Worm (Caenorhabditis elegans) whole organism, late embryonic: ENCODE measurements around the gene cht-6.

ENCODE experiments used
- ama-1 ChIP-seq: fragments of 150-350 bp; optimal IDR thresholded peaks from 2 replicates; lab custom pipeline; 2014
- dve-1 ChIP-seq: sonication (generic microtip); optimal IDR thresholded peaks from 2 replicates; lab custom pipeline; 2017; ENCODE audit warnings: antibody characterized with exemption, mild to moderate bottlenecking, missing genetic modification characterization, missing compliant biosample characterization
- elt-2 ChIP-seq: sonication (generic microtip); optimal IDR thresholded peaks from 2 replicates; lab custom pipeline; 2016; ENCODE audit warnings: missing genetic modification reagents, missing genetic modification characterization, missing compliant biosample characterization
- fkh-10 ChIP-seq: fragments of 150-350 bp; optimal IDR thresholded peaks from 2 replicates; lab custom pipeline; 2014; ENCODE audit warnings: missing biosample characterization, missing genetic modification reagents, missing genetic modification characterization
- pros-1 ChIP-seq: fragments of 150-350 bp; optimal IDR thresholded peaks from 2 replicates; lab custom pipeline; 2014; ENCODE audit warnings: missing biosample characterization, missing genetic modification reagents, missing genetic modification characterization
- unc-55 ChIP-seq: sonication (generic microtip); optimal IDR thresholded peaks from 2 replicates; lab custom pipeline; 2017; ENCODE audit warnings: missing biosample characterization, missing genetic modification reagents, missing genetic modification characterization

ce11 chrV:6408733-6409227 is 6.0 kb upstream of the cht-6 start, which contains the start of gene bcf-1:
- TF ChIP-seq dve-1 (tag; lab: Kevin White, UChicago) (no peak), ama-1 (lab: Kevin White, UChicago) (no peak), pros-1 (tag; lab: Kevin White, UChicago) (no peak), unc-55 (GFP tag; lab: Kevin White, UChicago) (no peak), elt-2 (tag; lab: Kevin White, UChicago) (no peak), fkh-10 (GFP tag; lab: Kevin White, UChicago) (no peak)
